Fruit fly (Drosophila melanogaster) whole organism, adult: Measurements from ENCODE around the gene CG13280.

ENCODE experiments used
- CG11617 ChIP-seq: fragments of 200-800 bp; sonication (Bioruptor generic); optimal IDR thresholded peaks from 2 replicates; lab custom pipeline; 2017; ENCODE audit warnings: mild to moderate bottlenecking, missing biosample characterization, missing genetic modification reagents, missing genetic modification characterization
- CG12768 ChIP-seq: fragments of 200-800 bp; sonication (Bioruptor generic); optimal IDR thresholded peaks from 2 replicates; lab custom pipeline; 2017; ENCODE audit warnings: missing biosample characterization, missing genetic modification characterization, mild to moderate bottlenecking, moderate library complexity, missing genetic modification reagents
- CG14711 ChIP-seq: fragments of 200-800 bp; sonication (Bioruptor generic); optimal IDR thresholded peaks from 2 replicates; lab custom pipeline; 2018; ENCODE audit warnings: missing biosample characterization, mild to moderate bottlenecking, missing genetic modification characterization, moderate library complexity
- CG1620 ChIP-seq: fragments of 200-800 bp; sonication (Bioruptor generic); optimal IDR thresholded peaks from 2 replicates; lab custom pipeline; 2016; ENCODE audit warnings: missing biosample characterization, missing genetic modification characterization
- CG33017 ChIP-seq: fragments of 200-800 bp; sonication (Bioruptor generic); optimal IDR thresholded peaks from 2 replicates; lab custom pipeline; 2018; ENCODE audit warnings: missing biosample characterization, mild to moderate bottlenecking, missing genetic modification characterization, moderate library complexity
- CG5204 ChIP-seq: fragments of 200-800 bp; sonication (Bioruptor generic); optimal IDR thresholded peaks from 2 replicates; lab custom pipeline; 2016; ENCODE audit warnings: missing biosample characterization, missing genetic modification characterization
- CG7045 ChIP-seq: fragments of 200-800 bp; sonication (Bioruptor generic); optimal IDR thresholded peaks from 2 replicates; lab custom pipeline; 2017; ENCODE audit warnings: missing biosample characterization, mild to moderate bottlenecking, missing genetic modification characterization
- CG7101 ChIP-seq: fragments of 200-800 bp; sonication (Bioruptor generic); optimal IDR thresholded peaks from 2 replicates; lab custom pipeline; 2018; ENCODE audit warnings: missing biosample characterization, mild to moderate bottlenecking, missing genetic modification characterization, moderate library complexity
- Clk ChIP-seq: fragments of 200-800 bp; sonication (Bioruptor generic); optimal IDR thresholded peaks from 2 replicates; lab custom pipeline; 2017; ENCODE audit warnings: missing biosample characterization, missing genetic modification characterization
- Crg-1 ChIP-seq: fragments of 200-800 bp; sonication (Bioruptor generic); optimal IDR thresholded peaks from 2 replicates; lab custom pipeline; 2016; ENCODE audit warnings: missing biosample characterization, missing genetic modification characterization
- Hr96 ChIP-seq: fragments of 200-800 bp; sonication (Bioruptor generic); optimal IDR thresholded peaks from 2 replicates; lab custom pipeline; 2016; ENCODE audit warnings: missing biosample characterization, missing genetic modification characterization
- Mnt ChIP-seq: fragments of 200-800 bp; sonication (Bioruptor generic); optimal IDR thresholded peaks from 2 replicates; lab custom pipeline; 2016; ENCODE audit warnings: missing biosample characterization, mild to moderate bottlenecking, missing genetic modification characterization
- bab1 ChIP-seq: fragments of 200-800 bp; sonication (Bioruptor generic); optimal IDR thresholded peaks from 3 replicates; lab custom pipeline; 2019; ENCODE audit warnings: missing biosample characterization, mild to moderate bottlenecking, missing genetic modification characterization, moderate library complexity
- cic ChIP-seq: fragments of 200-800 bp; sonication (Bioruptor generic); optimal IDR thresholded peaks from 2 replicates; lab custom pipeline; 2017; ENCODE audit warnings: missing biosample characterization, mild to moderate bottlenecking, missing genetic modification characterization, moderate library complexity
- cnc ChIP-seq, 2 experiments: fragments of >200 bp; optimal IDR thresholded peaks; 2 replicates each; lab custom pipeline; 2017
- kay ChIP-seq: fragments of 200-800 bp; sonication (Bioruptor generic); peaks from one replicate; lab custom pipeline; 2016; ENCODE audit warnings: missing biosample characterization, missing genetic modification characterization, borderline replicate concordance
- ovo ChIP-seq: fragments of 200-800 bp; sonication (Bioruptor generic); optimal IDR thresholded peaks from 2 replicates; lab custom pipeline; 2016; ENCODE audit warnings: missing biosample characterization, missing genetic modification characterization
- pad ChIP-seq: fragments of 200-800 bp; sonication (Bioruptor generic); optimal IDR thresholded peaks from 3 replicates; lab custom pipeline; 2017; ENCODE audit warnings: missing biosample characterization, missing genetic modification characterization, mild to moderate bottlenecking, moderate library complexity, missing genetic modification reagents
- tj ChIP-seq: fragments of 200-800 bp; sonication (Bioruptor generic); optimal IDR thresholded peaks from 3 replicates; lab custom pipeline; 2017; ENCODE audit warnings: missing biosample characterization, mild to moderate bottlenecking, missing genetic modification characterization, moderate library complexity
- toe ChIP-seq: fragments of 200-800 bp; sonication (Bioruptor generic); optimal IDR thresholded peaks from 2 replicates; lab custom pipeline; 2016; ENCODE audit warnings: missing biosample characterization, missing genetic modification characterization

CG13280 gene

dm6 chr2L:16819714-16820113, 1.2 kb downstream of the CG13280 start:
- TF ChIP-seq tj = no peak
- TF ChIP-seq cic (GFP tag; lab: Kevin White, UChicago) = peak; percentile 78
- TF ChIP-seq bab1 (GFP tag; lab: Kevin White, UChicago) = peak; percentile 23
- TF ChIP-seq ovo = peak; percentile 20
- peak; percentile 59 for TF ChIP-seq CG12768 (GFP tag; lab: Kevin White, UChicago)
- TF ChIP-seq kay = peak; percentile 92
- TF ChIP-seq Hr96 = no peak
- TF ChIP-seq CG7045 (GFP tag; lab: Kevin White, UChicago) = peak; percentile 76
- TF ChIP-seq Clk (GFP tag; lab: Kevin White, UChicago) = no peak
- peak; percentile 31 for TF ChIP-seq CG5204 (GFP tag; lab: Kevin White, UChicago)
- TF ChIP-seq CG7101 (tag; lab: Kevin White, UChicago) = peak; percentile 50
- peak; percentile 1 for TF ChIP-seq toe (GFP tag; lab: Kevin White, UChicago)
- peak; percentile 33 for TF ChIP-seq CG14711
- no peak for TF ChIP-seq Crg-1 (GFP tag; lab: Kevin White, UChicago)
- peak; percentile 82 for TF ChIP-seq CG33017 (tag; lab: Kevin White, UChicago)
- TF ChIP-seq pad (GFP tag; lab: Kevin White, UChicago) = peak; percentile 32
- no peak for TF ChIP-seq cnc (optimal IDR thresholded peaks at IDR 0.05; lab: Kevin White, UChicago)
- peak; percentile 54 for TF ChIP-seq CG11617 (GFP tag; lab: Kevin White, UChicago)
- no peak for TF ChIP-seq CG1620 (GFP tag; lab: Kevin White, UChicago)
- no peak for TF ChIP-seq Mnt (GFP tag; lab: Kevin White, UChicago)

- peak; percentile 14 for TF ChIP-seq CG14711
- peak; percentile 2 for TF ChIP-seq CG7045 (GFP tag; lab: Kevin White, UChicago)
- TF ChIP-seq pad (GFP tag; lab: Kevin White, UChicago) = no peak
- TF ChIP-seq CG1620 (GFP tag; lab: Kevin White, UChicago) = no peak
- TF ChIP-seq kay = peak; percentile 46
- TF ChIP-seq CG33017 (tag; lab: Kevin White, UChicago) = peak; percentile 23
- TF ChIP-seq cnc (optimal IDR thresholded peaks at IDR 0.05; lab: Kevin White, UChicago) = peak in 1 of 2 experiments; percentile 91
- peak; percentile 1 for TF ChIP-seq Mnt (GFP tag; lab: Kevin White, UChicago)
These were observed 2.4 kb downstream of the CG13280 start for dm6 chr2L:16818335-16818973.

dm6 chr2L:16817421-16818101, 3.3 kb downstream of the CG13280 start:
- TF ChIP-seq CG7101 (tag; lab: Kevin White, UChicago) = no peak
- TF ChIP-seq ovo = no peak
- TF ChIP-seq Mnt (GFP tag; lab: Kevin White, UChicago) = no peak
- no peak for TF ChIP-seq tj
- no peak for TF ChIP-seq cnc (optimal IDR thresholded peaks at IDR 0.05; lab: Kevin White, UChicago)
- TF ChIP-seq Clk (GFP tag; lab: Kevin White, UChicago) = no peak
- TF ChIP-seq CG12768 (GFP tag; lab: Kevin White, UChicago) = no peak
- no peak for TF ChIP-seq bab1 (GFP tag; lab: Kevin White, UChicago)
- TF ChIP-seq Crg-1 (GFP tag; lab: Kevin White, UChicago) = no peak
- TF ChIP-seq CG33017 (tag; lab: Kevin White, UChicago) = no peak
- TF ChIP-seq cic (GFP tag; lab: Kevin White, UChicago) = no peak
- no peak for TF ChIP-seq pad (GFP tag; lab: Kevin White, UChicago)
- no peak for TF ChIP-seq CG11617 (GFP tag; lab: Kevin White, UChicago)
- TF ChIP-seq kay = no peak
- no peak for TF ChIP-seq toe (GFP tag; lab: Kevin White, UChicago)
- no peak for TF ChIP-seq CG14711
- no peak for TF ChIP-seq Hr96
- no peak for TF ChIP-seq CG1620 (GFP tag; lab: Kevin White, UChicago)
- TF ChIP-seq CG5204 (GFP tag; lab: Kevin White, UChicago) = no peak

dm6 chr2L:16816750-16817087, 4.2 kb downstream of the CG13280 start:
- TF ChIP-seq cnc (optimal IDR thresholded peaks at IDR 0.05; lab: Kevin White, UChicago) = no peak
- TF ChIP-seq tj = peak; percentile 31
- no peak for TF ChIP-seq toe (GFP tag; lab: Kevin White, UChicago)
- TF ChIP-seq CG5204 (GFP tag; lab: Kevin White, UChicago) = no peak
- TF ChIP-seq Hr96 = no peak
- TF ChIP-seq Clk (GFP tag; lab: Kevin White, UChicago) = no peak

dm6 chr2L:16815989-16816749, 4.7 kb downstream of the CG13280 start, which contains the start of gene mdy:
mdy (plus strand) TSS chr2L:16816660.
- TF ChIP-seq kay = peak; percentile 92
- peak; percentile 27 for TF ChIP-seq CG11617 (GFP tag; lab: Kevin White, UChicago)
- TF ChIP-seq toe (GFP tag; lab: Kevin White, UChicago) = peak; percentile 28
- peak; percentile 1 for TF ChIP-seq cic (GFP tag; lab: Kevin White, UChicago)
- TF ChIP-seq CG14711 = peak; percentile 27
- no peak for TF ChIP-seq CG7045 (GFP tag; lab: Kevin White, UChicago)
- TF ChIP-seq CG33017 (tag; lab: Kevin White, UChicago) = peak; percentile 13
- TF ChIP-seq CG5204 (GFP tag; lab: Kevin White, UChicago) = peak; percentile 70
- peak; percentile 25 for TF ChIP-seq ovo
- peak; percentile 57 for TF ChIP-seq Hr96
- peak; percentile 79 for TF ChIP-seq Mnt (GFP tag; lab: Kevin White, UChicago)
- TF ChIP-seq CG12768 (GFP tag; lab: Kevin White, UChicago) = no peak
- TF ChIP-seq tj = no peak
- TF ChIP-seq Clk (GFP tag; lab: Kevin White, UChicago) = no peak
- peak; percentile 35 for TF ChIP-seq CG1620 (GFP tag; lab: Kevin White, UChicago)
- TF ChIP-seq pad (GFP tag; lab: Kevin White, UChicago) = peak; percentile 64
- TF ChIP-seq bab1 (GFP tag; lab: Kevin White, UChicago) = peak; percentile 65
- peak; percentile 13 for TF ChIP-seq CG7101 (tag; lab: Kevin White, UChicago)
- TF ChIP-seq Crg-1 (GFP tag; lab: Kevin White, UChicago) = no peak
- no peak for TF ChIP-seq cnc (optimal IDR thresholded peaks at IDR 0.05; lab: Kevin White, UChicago)
